Fruit fly (Drosophila melanogaster) whole organism, embryonic: ENCODE results near the gene NFAT.

Source experiments
- Adf1 ChIP-seq: fragments of 200-800 bp; sonication (Bioruptor generic); IDR thresholded peaks from 2 replicates; pipeline ENCODE4 v1.3.6; 2022; ENCODE audit warnings: missing biosample characterization, missing genetic modification characterization
- CG10654 ChIP-seq: fragments of 200-800 bp; sonication (Bioruptor generic); optimal IDR thresholded peaks from 2 replicates; lab custom pipeline; 2016; ENCODE audit warnings: missing biosample characterization, missing genetic modification characterization
- Gsc ChIP-seq: fragments of 200-800 bp; sonication (Bioruptor generic); IDR thresholded peaks from 2 replicates; pipeline ENCODE4 v1.3.6; 2022; ENCODE audit warnings: missing biosample characterization, missing genetic modification characterization
- Neu2 ChIP-seq: fragments of 200-800 bp; sonication (Bioruptor generic); optimal IDR thresholded peaks from 3 replicates; lab custom pipeline; 2016; ENCODE audit warnings: missing biosample characterization, missing genetic modification characterization, borderline replicate concordance
- Oli ChIP-seq: fragments of 200-800 bp; sonication (Bioruptor generic); optimal IDR thresholded peaks from 2 replicates; lab custom pipeline; 2018; ENCODE audit warnings: missing biosample characterization, mild to moderate bottlenecking, missing genetic modification characterization, moderate library complexity
- Sin3A ChIP-seq: fragments of >200 bp; optimal IDR thresholded peaks from 2 replicates; lab custom pipeline; 2018
- jumu ChIP-seq: fragments of 200-800 bp; sonication (Bioruptor generic); optimal IDR thresholded peaks from 3 replicates; lab custom pipeline; 2016; ENCODE audit warnings: missing biosample characterization, missing genetic modification characterization
- mam ChIP-seq: fragments of 200-800 bp; sonication (Bioruptor generic); optimal IDR thresholded peaks from 3 replicates; lab custom pipeline; 2016; ENCODE audit warnings: missing biosample characterization, missing genetic modification characterization
- ranshi ChIP-seq: fragments of 200-800 bp; sonication (Bioruptor generic); IDR thresholded peaks from 2 replicates; pipeline ENCODE4 v1.3.6; 2022; ENCODE audit warnings: missing biosample characterization, missing genetic modification characterization

DNA sequence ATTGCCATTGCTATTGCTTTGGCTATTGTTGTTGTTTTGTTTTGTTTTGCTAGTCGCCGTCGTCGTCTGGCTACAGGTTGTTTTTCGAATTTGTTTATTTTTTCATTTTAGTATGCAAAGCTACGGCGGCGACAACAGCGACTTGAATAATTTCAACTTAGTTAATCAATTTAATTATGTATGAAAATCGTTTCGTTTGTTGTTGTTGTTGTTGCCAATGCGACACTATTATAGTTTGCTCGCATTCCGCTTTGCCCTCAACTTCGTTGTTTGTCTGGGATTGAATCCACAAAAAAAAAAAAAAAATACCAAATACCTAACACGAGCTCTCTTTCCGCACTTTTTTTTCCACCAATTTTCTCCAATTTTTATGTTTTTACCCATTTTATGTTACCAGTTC is 3.3 kb downstream of the NFAT start:
- TF ChIP-seq CG10654 (GFP tag; lab: Kevin White, UChicago) (no peak), ranshi (GFP tag; lab: Robert Waterston, UW) (no peak), jumu (GFP tag; lab: Kevin White, UChicago) (no peak), Adf1 (GFP tag; lab: Robert Waterston, UW) (no peak), Gsc (GFP tag; lab: Robert Waterston, UW) (no peak), Neu2 (GFP tag; lab: Kevin White, UChicago) (no peak), Sin3A (lab: Kevin White, UChicago) (no peak), Oli (no peak), mam (GFP tag; lab: Kevin White, UChicago) (no peak)
